Worm (Caenorhabditis elegans) whole organism, L2 larva: ENCODE measurements around the gene K12H6.8.

Experiments
- C34F6.9 ChIP-seq: fragments of 150-350 bp; optimal IDR thresholded peaks from 2 replicates; lab custom pipeline; 2014; ENCODE audit warnings: missing biosample characterization, missing genetic modification characterization
- F13H6.1 ChIP-seq: sonication (generic microtip); optimal IDR thresholded peaks from 2 replicates; lab custom pipeline; 2016; ENCODE audit warnings: missing genetic modification characterization, missing compliant biosample characterization
- R02D3.7 ChIP-seq: fragments of 150-350 bp; optimal IDR thresholded peaks from 2 replicates; lab custom pipeline; 2014; ENCODE audit warnings: missing biosample characterization, missing genetic modification characterization
- Y55F3AM.14 ChIP-seq: fragments of 200-800 bp; sonication (Bioruptor generic); optimal IDR thresholded peaks from 2 replicates; lab custom pipeline; 2018; ENCODE audit warnings: mild to moderate bottlenecking, missing genetic modification characterization, missing compliant biosample characterization
- ZK546.5 ChIP-seq: sonication (generic microtip); optimal IDR thresholded peaks from 2 replicates; lab custom pipeline; 2017; ENCODE audit warnings: missing biosample characterization, missing genetic modification characterization
- alr-1 ChIP-seq: fragments of 150-350 bp; optimal IDR thresholded peaks from 2 replicates; lab custom pipeline; 2014; ENCODE audit warnings: missing biosample characterization, missing genetic modification characterization
- aly-2 ChIP-seq: fragments of 150-350 bp; optimal IDR thresholded peaks from 2 replicates; lab custom pipeline; 2014; ENCODE audit warnings: missing biosample characterization, missing genetic modification characterization
- ama-1 ChIP-seq: fragments of 150-350 bp; optimal IDR thresholded peaks from 2 replicates; lab custom pipeline; 2018; ENCODE audit warnings: inconsistent platforms
- blmp-1 ChIP-seq: sonication (generic microtip); optimal IDR thresholded peaks from 2 replicates; lab custom pipeline; 2017; ENCODE audit warnings: missing genetic modification characterization, mild to moderate bottlenecking, missing compliant biosample characterization, antibody characterized with exemption, moderate library complexity; ENCODE audit not compliant: insufficient read depth
- ceh-16 ChIP-seq: fragments of 150-350 bp; optimal IDR thresholded peaks from 2 replicates; lab custom pipeline; 2014; ENCODE audit warnings: missing biosample characterization, missing genetic modification characterization
- ceh-82 ChIP-seq: fragments of 150-350 bp; optimal IDR thresholded peaks from 2 replicates; lab custom pipeline; 2014; ENCODE audit warnings: missing biosample characterization, missing genetic modification characterization
- crh-2 ChIP-seq: sonication (generic microtip); optimal IDR thresholded peaks from 2 replicates; lab custom pipeline; 2017; ENCODE audit warnings: missing biosample characterization, missing genetic modification characterization
- dmd-4 ChIP-seq: sonication (generic microtip); optimal IDR thresholded peaks from 2 replicates; lab custom pipeline; 2017; ENCODE audit warnings: missing biosample characterization, missing genetic modification characterization
- egl-27 ChIP-seq: sonication (generic microtip); optimal IDR thresholded peaks from 3 replicates; lab custom pipeline; 2017; ENCODE audit warnings: missing biosample characterization, missing genetic modification reagents, missing genetic modification characterization
- elt-1 ChIP-seq: fragments of 150-350 bp; optimal IDR thresholded peaks from 2 replicates; lab custom pipeline; 2014; ENCODE audit warnings: missing biosample characterization, missing genetic modification characterization
- elt-3 ChIP-seq: sonication (generic microtip); optimal IDR thresholded peaks from 2 replicates; lab custom pipeline; 2017; ENCODE audit warnings: missing biosample characterization, missing genetic modification characterization
- fos-1 ChIP-seq: fragments of 150-350 bp; optimal IDR thresholded peaks from 2 replicates; lab custom pipeline; 2014; ENCODE audit warnings: missing biosample characterization, missing genetic modification characterization
- gmeb-1 ChIP-seq: fragments of 150-350 bp; optimal IDR thresholded peaks from 2 replicates; lab custom pipeline; 2014; ENCODE audit warnings: missing biosample characterization, missing genetic modification characterization
- lin-11 ChIP-seq: fragments of 150-350 bp; sonication (generic microtip); optimal IDR thresholded peaks from 2 replicates; lab custom pipeline; 2014; ENCODE audit warnings: missing biosample characterization, missing genetic modification characterization, inconsistent platforms, mixed read lengths
- lin-13 ChIP-seq: fragments of 150-350 bp; optimal IDR thresholded peaks from 2 replicates; lab custom pipeline; 2014; ENCODE audit warnings: missing biosample characterization, missing genetic modification reagents, missing genetic modification characterization
- lin-39 ChIP-seq: fragments of 150-350 bp; optimal IDR thresholded peaks from 2 replicates; lab custom pipeline; 2014; ENCODE audit warnings: missing biosample characterization, missing genetic modification reagents, missing genetic modification characterization
- lsy-2 ChIP-seq, 2 experiments: fragments of 150-350 bp in 1 of 2; sonication (generic microtip) in 1 of 2; optimal IDR thresholded peaks; 2 replicates each; lab custom pipeline; 2014 to 2017; ENCODE audit warnings: missing biosample characterization in 2 of 2, missing genetic modification characterization in 2 of 2
- mab-5 ChIP-seq: fragments of 150-350 bp; optimal IDR thresholded peaks from 2 replicates; lab custom pipeline; 2014; ENCODE audit warnings: missing biosample characterization, missing genetic modification characterization
- mbf-1 ChIP-seq: sonication (generic microtip); optimal IDR thresholded peaks from 2 replicates; lab custom pipeline; 2017; ENCODE audit warnings: missing biosample characterization, missing genetic modification characterization
- mdl-1 ChIP-seq, 2 experiments: fragments of 150-350 bp in 1 of 2; sonication (generic microtip) in 1 of 2; optimal IDR thresholded peaks; 2 replicates each; lab custom pipeline; 2017; ENCODE audit warnings: missing biosample characterization in 2 of 2, missing genetic modification characterization in 2 of 2
- nhr-10 ChIP-seq: sonication (generic microtip); optimal IDR thresholded peaks from 2 replicates; lab custom pipeline; 2017; ENCODE audit warnings: missing biosample characterization, missing genetic modification characterization
- nhr-11 ChIP-seq: fragments of 150-350 bp; optimal IDR thresholded peaks from 2 replicates; lab custom pipeline; 2014; ENCODE audit warnings: missing biosample characterization, missing genetic modification characterization
- nhr-12 ChIP-seq: fragments of 150-350 bp; optimal IDR thresholded peaks from 2 replicates; lab custom pipeline; 2014; ENCODE audit warnings: missing biosample characterization, missing genetic modification characterization
- nhr-129 ChIP-seq: fragments of 150-350 bp; optimal IDR thresholded peaks from 2 replicates; lab custom pipeline; 2014; ENCODE audit warnings: missing biosample characterization, missing genetic modification characterization
- nhr-21 ChIP-seq: fragments of 150-350 bp; optimal IDR thresholded peaks from 2 replicates; lab custom pipeline; 2014; ENCODE audit warnings: missing biosample characterization, missing genetic modification characterization
- nhr-23 ChIP-seq: fragments of 150-350 bp; optimal IDR thresholded peaks from 2 replicates; lab custom pipeline; 2014; ENCODE audit warnings: missing biosample characterization, missing genetic modification reagents, missing genetic modification characterization
- nhr-237 ChIP-seq: fragments of 150-350 bp; optimal IDR thresholded peaks from 2 replicates; lab custom pipeline; 2014; ENCODE audit warnings: missing biosample characterization, missing genetic modification characterization
- nhr-25 ChIP-seq: fragments of 150-350 bp; sonication (generic microtip); optimal IDR thresholded peaks from 3 replicates; lab custom pipeline; 2014; ENCODE audit warnings: missing biosample characterization, missing genetic modification characterization
- nhr-6 ChIP-seq: fragments of 150-350 bp; optimal IDR thresholded peaks from 2 replicates; lab custom pipeline; 2014; ENCODE audit warnings: missing biosample characterization, missing genetic modification characterization
- nhr-77 ChIP-seq: fragments of 150-350 bp; optimal IDR thresholded peaks from 2 replicates; lab custom pipeline; 2014; ENCODE audit warnings: missing biosample characterization, missing genetic modification characterization
- peb-1 ChIP-seq: fragments of 150-350 bp; optimal IDR thresholded peaks from 2 replicates; lab custom pipeline; 2014; ENCODE audit warnings: missing biosample characterization, missing genetic modification characterization
- sem-4 ChIP-seq: fragments of 150-350 bp; optimal IDR thresholded peaks from 2 replicates; lab custom pipeline; 2014; ENCODE audit warnings: missing biosample characterization, missing genetic modification reagents, missing genetic modification characterization
- skn-1 ChIP-seq: sonication (generic microtip); optimal IDR thresholded peaks from 2 replicates; lab custom pipeline; 2017; ENCODE audit warnings: missing biosample characterization, missing genetic modification characterization
- sma-3 ChIP-seq: sonication (generic microtip); optimal IDR thresholded peaks from 2 replicates; lab custom pipeline; 2016; ENCODE audit warnings: missing genetic modification reagents, missing genetic modification characterization, missing compliant biosample characterization
- sma-9 ChIP-seq, 2 experiments: fragments of 150-350 bp in 1 of 2; sonication (generic microtip) in 1 of 2; optimal IDR thresholded peaks; 2 replicates each; lab custom pipeline; 2014 to 2016; ENCODE audit warnings: missing genetic modification characterization in 2 of 2, mild to moderate bottlenecking in 1 of 2, missing biosample characterization in 1 of 2, missing compliant biosample characterization in 1 of 2, missing genetic modification reagents in 1 of 2, moderate library complexity in 1 of 2
- snpc-4 ChIP-seq: fragments of 150-350 bp; optimal IDR thresholded peaks from 2 replicates; lab custom pipeline; 2014; ENCODE audit warnings: missing biosample characterization, missing genetic modification characterization
- unc-39 ChIP-seq: fragments of 150-350 bp; optimal IDR thresholded peaks from 2 replicates; lab custom pipeline; 2014; ENCODE audit warnings: missing biosample characterization, missing genetic modification characterization
- unc-55 ChIP-seq: fragments of 150-350 bp; sonication (generic microtip); optimal IDR thresholded peaks from 3 replicates; lab custom pipeline; 2014; ENCODE audit warnings: missing biosample characterization, missing genetic modification reagents, missing genetic modification characterization
- unc-62 ChIP-seq: fragments of 150-350 bp; optimal IDR thresholded peaks from 2 replicates; lab custom pipeline; 2014; ENCODE audit warnings: missing biosample characterization, missing genetic modification reagents, missing genetic modification characterization
- zag-1 ChIP-seq: fragments of 150-350 bp; optimal IDR thresholded peaks from 2 replicates; lab custom pipeline; 2014; ENCODE audit warnings: missing biosample characterization, missing genetic modification characterization
- ztf-1 ChIP-seq: fragments of 200-800 bp; sonication (Bioruptor generic); conservative IDR thresholded peaks from 2 replicates; pipeline ENCODE4 v1.3.6; 2022; ENCODE audit warnings: missing genetic modification characterization, missing compliant biosample characterization
- ztf-11 ChIP-seq: sonication (generic microtip); optimal IDR thresholded peaks from 2 replicates; lab custom pipeline; 2017; ENCODE audit warnings: missing biosample characterization, missing genetic modification characterization
- ztf-4 ChIP-seq: fragments of 150-350 bp; optimal IDR thresholded peaks from 2 replicates; lab custom pipeline; 2014; ENCODE audit warnings: missing biosample characterization, missing genetic modification characterization

Gene K12H6.8

DNA sequence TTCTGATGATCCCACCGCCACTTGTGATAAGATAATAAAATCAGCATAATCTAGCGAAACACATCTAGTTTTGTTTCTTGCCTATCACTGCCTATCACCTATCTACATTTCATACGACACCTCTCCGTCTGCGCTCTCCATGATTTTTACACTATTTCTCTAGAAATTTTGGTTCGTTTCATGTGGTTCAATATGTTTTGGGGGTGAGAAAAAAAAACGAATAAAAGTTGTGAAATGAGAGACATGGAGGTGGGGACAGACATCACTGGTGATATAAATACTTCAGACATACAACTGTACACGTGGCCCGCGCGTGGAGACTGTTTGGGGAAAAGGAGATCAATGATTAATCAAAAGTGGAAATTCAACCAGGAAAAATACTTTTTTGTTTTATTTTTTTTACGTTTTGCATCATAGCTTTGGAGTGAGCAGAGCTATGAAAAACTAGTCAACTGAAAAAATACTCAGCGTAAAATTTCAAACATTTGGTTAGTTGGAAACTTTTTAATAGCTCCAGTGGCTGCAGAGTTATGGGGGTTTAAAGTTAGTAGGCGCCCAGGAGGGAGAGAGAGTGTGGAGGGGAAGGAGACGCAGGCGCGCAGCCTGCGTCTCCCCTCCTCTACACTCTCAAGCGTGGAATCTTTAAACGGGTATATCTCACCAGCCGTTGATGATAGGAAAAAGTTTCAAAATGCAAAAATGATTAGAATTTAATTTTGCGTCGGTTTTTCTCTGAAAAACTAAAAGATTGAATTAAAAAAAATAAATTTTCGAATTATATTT lies 24.7 kb upstream of the K12H6.8 start (continued):
- TF ChIP-seq peb-1 (tag; lab: Kevin White, UChicago) (no peak), ceh-82 (tag; lab: Kevin White, UChicago) (no peak), lin-39 (no peak)

DNA sequence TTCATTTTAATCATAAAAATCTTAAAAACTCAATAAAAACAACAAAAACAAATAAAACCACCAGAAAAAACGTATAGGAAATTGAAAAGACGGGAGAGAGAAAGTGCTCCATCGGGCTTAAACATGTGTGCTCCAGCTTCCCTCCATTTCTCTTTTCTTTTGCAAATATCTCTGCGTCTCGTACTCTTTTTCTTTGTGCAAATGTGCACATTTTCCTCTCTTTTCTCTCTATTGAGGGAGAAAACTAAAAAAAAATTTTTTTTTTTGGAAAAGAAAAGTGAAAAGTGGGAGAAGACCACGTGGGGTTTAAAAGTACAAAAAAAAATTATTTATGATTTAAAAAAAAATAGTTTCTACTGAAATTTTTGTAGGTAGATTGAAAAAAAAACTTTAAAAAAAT lies 23.5 kb upstream of the K12H6.8 start:
- TF ChIP-seq lsy-2 (tag; optimal IDR thresholded peaks at IDR 0.05; lab: Kevin White, UChicago) (peak in 1 of 2 experiments; percentile 65), ztf-1 (GFP tag; lab: Robert Waterston, UW) (no peak), gmeb-1 (tag; lab: Kevin White, UChicago) (no peak), nhr-25 (tag; lab: Kevin White, UChicago) (no peak), sem-4 (no peak), peb-1 (tag; lab: Kevin White, UChicago) (no peak), nhr-129 (tag; lab: Kevin White, UChicago) (peak; percentile 2), unc-39 (tag; lab: Kevin White, UChicago) (no peak), elt-3 (tag; lab: Kevin White, UChicago) (no peak), fos-1 (tag; lab: Kevin White, UChicago) (no peak), nhr-23 (no peak), ztf-11 (tag; lab: Kevin White, UChicago) (no peak), ceh-82 (tag; lab: Kevin White, UChicago) (no peak), nhr-21 (tag; lab: Kevin White, UChicago) (no peak), blmp-1 (tag; lab: Kevin White, UChicago) (peak; percentile 12), mdl-1 (tag; optimal IDR thresholded peaks at IDR 0.05; lab: Kevin White, UChicago) (peak in 1 of 2 experiments; percentile 72), lin-11 (tag; lab: Kevin White, UChicago) (no peak), nhr-10 (no peak), elt-1 (no peak), nhr-11 (tag; lab: Kevin White, UChicago) (no peak), unc-55 (GFP tag; lab: Kevin White, UChicago) (peak; percentile 78), nhr-12 (tag; lab: Kevin White, UChicago) (no peak), C34F6.9 (tag; lab: Kevin White, UChicago) (peak; percentile 53), sma-3 (GFP tag; lab: Kevin White, UChicago) (no peak), aly-2 (tag; lab: Kevin White, UChicago) (no peak), ZK546.5 (no peak), dmd-4 (no peak), mab-5 (no peak), Y55F3AM.14 (GFP tag; lab: Kevin White, UChicago) (no peak), F13H6.1 (peak; percentile 38), mbf-1 (tag; lab: Kevin White, UChicago) (no peak), sma-9 (GFP tag; optimal IDR thresholded peaks at IDR 0.05; lab: Kevin White, UChicago) (peak; percentile 52), sma-9 (tag; optimal IDR thresholded peaks at IDR 0.05; lab: Kevin White, UChicago) (no peak), egl-27 (tag; lab: Kevin White, UChicago) (no peak), ama-1 (lab: Kevin White, UChicago) (no peak), skn-1 (tag; lab: Kevin White, UChicago) (no peak), snpc-4 (tag; lab: Kevin White, UChicago) (no peak), ceh-16 (tag; lab: Kevin White, UChicago) (no peak), unc-62 (GFP tag; lab: Kevin White, UChicago) (no peak), nhr-237 (tag; lab: Kevin White, UChicago) (no peak), alr-1 (tag; lab: Kevin White, UChicago) (no peak), nhr-6 (no peak), crh-2 (tag; lab: Kevin White, UChicago) (no peak), nhr-77 (tag; lab: Kevin White, UChicago) (no peak), ztf-4 (tag; lab: Kevin White, UChicago) (no peak), zag-1 (tag; lab: Kevin White, UChicago) (no peak), lin-13 (GFP tag; lab: Kevin White, UChicago) (peak; percentile 13), lin-39 (no peak), R02D3.7 (tag; lab: Kevin White, UChicago) (no peak)
